Worm (Caenorhabditis elegans) whole organism, L4/young adult: Measurements from ENCODE around the gene F09F7.6.

ENCODE experiments used
- dao-5 ChIP-seq: sonication (generic microtip); optimal IDR thresholded peaks from 2 replicates; lab custom pipeline; 2016; ENCODE audit warnings: missing genotype, missing genetic modification characterization, moderate library complexity, missing compliant biosample characterization
- him-1 ChIP-seq: sonication (generic microtip); optimal IDR thresholded peaks from 2 replicates; lab custom pipeline; 2016; ENCODE audit warnings: missing genotype, missing genetic modification reagents, missing genetic modification characterization, missing compliant biosample characterization

ce11 chrIII:5573694-5574093, 21.8 kb upstream of the F09F7.6 start, which contains the start of gene molo-1:
- no peak for TF ChIP-seq him-1
- no peak for TF ChIP-seq dao-5 (tag; lab: Kevin White, UChicago)
